Fruit fly (Drosophila melanogaster) whole organism: ENCODE data around the gene comm2.

Experiments
- CG8478 ChIP-seq: fragments of >200 bp; optimal IDR thresholded peaks from 2 replicates; lab custom pipeline; 2018; ENCODE audit warnings: inconsistent platforms
- Dll ChIP-seq: fragments of >200 bp; optimal IDR thresholded peaks from 2 replicates; lab custom pipeline; 2017
- EcR ChIP-seq, 2 experiments: fragments of >200 bp; optimal IDR thresholded peaks; 2 replicates each; lab custom pipeline; 2017; ENCODE audit warnings: missing biosample characterization in 2 of 2, missing genetic modification characterization in 2 of 2, missing genetic modification reagents in 2 of 2
- pan ChIP-seq: fragments of >200 bp; optimal IDR thresholded peaks from 2 replicates; lab custom pipeline; 2017
- psq ChIP-seq: fragments of >200 bp; optimal IDR thresholded peaks from 2 replicates; lab custom pipeline; 2017

DNA sequence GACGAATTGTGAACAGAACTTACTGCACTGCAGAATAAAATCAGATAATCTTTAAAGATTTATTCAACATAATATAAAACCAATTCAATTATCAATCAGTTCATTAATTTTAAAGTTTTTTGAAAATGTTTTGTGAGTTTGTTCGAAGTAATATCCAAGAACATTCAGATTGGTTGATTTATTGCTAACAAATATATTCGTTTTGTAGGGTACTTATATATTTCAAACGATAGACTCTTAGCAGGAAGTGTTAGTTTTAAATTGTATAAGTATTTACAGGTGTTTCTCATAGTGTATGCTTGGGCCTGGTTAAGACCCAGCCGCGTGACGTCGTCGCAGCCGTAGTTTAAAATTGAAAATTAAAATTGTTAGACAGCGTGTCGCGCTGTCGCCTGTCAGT lies 8.9 kb upstream of the comm2 start:
- TF ChIP-seq EcR (GFP tag; optimal IDR thresholded peaks at IDR 0.05; lab: Kevin White, UChicago): no peak
- TF ChIP-seq psq (lab: Kevin White, UChicago): no peak
- TF ChIP-seq CG8478 (lab: Kevin White, UChicago): no peak
- no peak for TF ChIP-seq pan
- TF ChIP-seq Dll (lab: Kevin White, UChicago): no peak
